Fruit fly (Drosophila melanogaster): ENCODE results near the gene Sfp93F.
"Not testable (repeated sequence)": the region's sequence is repeated elsewhere in the genome, so short reads cannot be mapped to it uniquely, and the experiment has no call there.

The Sfp93F gene

DNA sequence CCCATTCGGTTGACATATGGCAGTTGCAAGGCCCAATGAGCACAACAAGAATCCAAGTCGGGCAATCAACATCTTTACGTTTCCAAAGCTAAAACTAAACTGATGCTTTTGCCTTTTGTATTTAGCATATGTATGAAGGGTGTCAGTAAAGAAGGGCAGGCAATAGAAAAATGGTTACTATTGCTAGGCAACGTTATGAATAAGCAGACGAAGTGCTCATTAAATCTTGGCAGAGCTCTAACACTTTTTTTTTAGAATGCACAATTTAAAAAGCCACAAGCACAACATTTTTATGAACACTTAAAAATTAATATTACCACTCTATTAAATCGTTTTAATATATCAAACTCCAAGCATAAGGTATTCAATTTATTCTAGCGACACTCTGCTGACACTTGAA lies at the start of gene Sfp93F:
Gene Sfp93F, minus strand, starts transcription at position 101 of the 400 bp plus-strand sequence.
- not testable (repeated sequence) for TF ChIP-seq noc (tag; optimal IDR thresholded peaks at IDR 0.05)

DNA sequence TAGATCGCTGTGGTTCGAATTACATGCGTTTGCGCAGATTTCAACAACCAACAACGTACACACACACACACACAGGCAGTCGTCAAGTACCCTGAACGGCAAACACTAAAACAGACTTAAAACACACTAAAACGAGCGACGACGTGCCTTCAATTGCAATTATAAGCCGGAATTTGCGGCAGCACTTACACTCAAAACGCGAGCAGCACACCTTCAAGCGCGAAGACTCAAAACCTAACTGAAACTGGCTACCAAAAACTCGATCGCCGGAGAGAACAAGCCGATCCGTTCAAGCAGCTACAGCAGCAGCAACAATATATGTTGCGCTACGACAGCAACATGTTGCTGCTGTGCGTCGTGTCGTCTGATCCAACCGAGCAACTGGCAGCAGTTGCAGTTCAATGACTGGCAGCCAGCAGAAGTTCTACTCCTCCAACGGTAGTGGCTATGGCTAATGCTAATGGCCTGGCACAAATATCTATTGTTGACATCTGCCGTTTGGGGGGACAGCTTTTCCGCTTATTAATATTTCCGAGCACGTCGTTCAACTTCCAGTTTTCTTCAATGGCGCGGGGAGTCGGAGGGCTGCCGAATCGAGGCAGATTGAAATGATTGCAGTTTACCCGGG lies 46.3 kb upstream of the Sfp93F start, which contains the start of gene tsl:
Gene tsl, minus strand, starts transcription at position 242 of the 628 bp plus-strand sequence.
- TF ChIP-seq noc (tag; optimal IDR thresholded peaks at IDR 0.05), result no peak

DNA sequence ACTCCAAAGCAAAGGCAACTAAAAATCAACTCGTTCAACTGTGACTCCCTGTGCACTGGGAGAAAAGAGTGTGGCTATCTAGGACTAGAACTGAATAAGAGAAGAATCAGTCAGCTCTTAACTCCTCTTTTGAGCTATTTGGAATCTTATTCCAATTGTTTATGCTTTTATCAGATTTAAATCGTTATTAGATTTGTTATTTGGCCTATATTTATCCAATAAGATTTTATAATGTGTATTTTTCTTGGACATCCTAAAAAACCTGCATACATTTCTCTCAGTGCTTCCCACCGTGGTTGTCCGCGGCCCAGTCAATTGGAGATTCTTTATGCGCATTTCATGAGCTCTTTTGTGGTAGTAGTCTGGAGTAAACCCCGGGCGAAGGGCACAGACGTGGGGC lies 45.4 kb upstream of the Sfp93F start:
- TF ChIP-seq noc (tag; optimal IDR thresholded peaks at IDR 0.05), result peak; percentile 68

DNA sequence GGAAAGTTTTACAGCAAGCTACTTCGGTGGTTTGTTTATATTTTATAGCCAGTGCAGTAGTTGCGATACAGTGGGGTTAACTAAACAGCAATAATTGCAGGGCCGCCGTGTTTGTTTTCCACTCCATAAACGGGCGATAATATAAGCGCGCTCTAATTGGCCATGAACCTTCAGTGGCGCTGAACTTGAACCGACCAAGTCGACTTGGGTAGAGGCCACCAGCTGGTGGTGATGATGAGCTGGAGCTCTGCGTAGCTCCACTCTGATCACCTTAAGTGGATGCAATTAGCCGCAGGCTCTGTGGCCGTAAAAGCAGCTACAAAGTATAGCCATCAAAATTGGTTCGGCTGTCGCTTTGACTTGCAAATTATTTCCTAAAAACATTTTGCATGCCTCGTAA lies 44.0 kb upstream of the Sfp93F start:
- no peak for TF ChIP-seq noc (tag; optimal IDR thresholded peaks at IDR 0.05)

DNA sequence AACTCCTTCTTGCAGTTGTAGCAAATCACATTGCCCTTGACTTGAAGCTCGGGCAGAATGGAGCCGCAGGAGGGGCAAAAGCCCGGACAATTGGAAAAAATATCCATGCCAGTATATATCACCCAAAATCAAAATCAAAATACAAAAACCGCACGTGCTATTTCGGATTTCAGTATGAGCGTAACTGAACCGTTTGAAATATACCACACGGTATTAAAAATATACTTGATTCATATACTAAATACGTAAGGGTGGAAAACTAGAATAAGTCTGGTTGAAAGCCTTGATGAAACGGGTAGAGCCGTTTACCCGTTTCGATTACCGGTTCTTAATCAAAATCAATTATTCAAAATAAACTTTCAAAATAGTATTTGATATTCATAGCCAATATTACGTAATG lies 41.6 kb upstream of the Sfp93F start, which contains the start of gene Polr1H:
Gene Polr1H, minus strand, starts transcription at position 188 of the 400 bp plus-strand sequence.
- TF ChIP-seq noc (tag; optimal IDR thresholded peaks at IDR 0.05), result no peak

DNA sequence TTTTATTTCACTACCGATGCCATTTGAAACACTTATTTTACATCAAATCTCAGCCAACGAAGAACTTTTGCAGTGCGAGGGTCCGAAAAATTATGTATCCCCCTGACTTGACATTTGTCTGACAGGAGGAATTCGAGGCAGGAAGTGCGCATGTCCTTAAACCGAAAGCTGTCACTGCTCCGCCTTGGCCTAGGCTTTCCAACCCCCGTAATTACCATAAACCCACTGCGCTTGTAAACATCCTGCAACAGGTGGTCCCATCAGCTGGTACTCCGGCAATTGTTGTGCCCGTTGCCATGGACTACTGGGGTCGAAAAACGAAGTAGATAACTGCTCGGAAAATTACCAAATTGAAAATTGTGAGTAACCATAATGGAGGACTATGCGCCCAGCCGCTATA lies 39.7 kb upstream of the Sfp93F start, which contains the start of the genes GABA-B-R2 and CG6800:
Gene GABA-B-R2, minus strand, starts transcription at position 75 of the 400 bp plus-strand sequence.
Gene CG6800, plus strand, starts transcription at position 373 of the 400 bp plus-strand sequence.
- no peak for TF ChIP-seq noc (tag; optimal IDR thresholded peaks at IDR 0.05)

DNA sequence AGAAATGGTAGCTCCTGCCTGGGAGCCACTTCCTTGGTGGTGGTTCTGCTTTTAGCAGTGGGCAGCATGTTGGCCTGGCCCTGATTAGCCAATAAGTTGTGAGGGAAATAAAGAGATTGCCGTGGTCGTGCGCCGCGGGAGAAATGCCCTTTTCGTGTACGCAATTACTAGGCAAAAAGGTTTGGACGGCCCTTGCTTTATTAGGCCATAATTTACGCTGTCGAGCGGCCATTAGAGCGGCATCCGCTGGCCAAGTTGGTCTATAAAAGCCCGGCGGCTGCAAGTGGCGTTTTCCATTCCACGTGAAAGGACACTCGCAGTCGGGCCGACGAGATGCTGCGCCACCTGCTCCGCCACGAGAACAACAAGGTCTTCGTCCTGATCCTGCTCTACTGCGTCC lies 33.1 kb upstream of the Sfp93F start, which contains the start of gene Burs:
Gene Burs, plus strand, starts transcription at position 301 of the 400 bp plus-strand sequence.
- no peak for TF ChIP-seq noc (tag; optimal IDR thresholded peaks at IDR 0.05)

DNA sequence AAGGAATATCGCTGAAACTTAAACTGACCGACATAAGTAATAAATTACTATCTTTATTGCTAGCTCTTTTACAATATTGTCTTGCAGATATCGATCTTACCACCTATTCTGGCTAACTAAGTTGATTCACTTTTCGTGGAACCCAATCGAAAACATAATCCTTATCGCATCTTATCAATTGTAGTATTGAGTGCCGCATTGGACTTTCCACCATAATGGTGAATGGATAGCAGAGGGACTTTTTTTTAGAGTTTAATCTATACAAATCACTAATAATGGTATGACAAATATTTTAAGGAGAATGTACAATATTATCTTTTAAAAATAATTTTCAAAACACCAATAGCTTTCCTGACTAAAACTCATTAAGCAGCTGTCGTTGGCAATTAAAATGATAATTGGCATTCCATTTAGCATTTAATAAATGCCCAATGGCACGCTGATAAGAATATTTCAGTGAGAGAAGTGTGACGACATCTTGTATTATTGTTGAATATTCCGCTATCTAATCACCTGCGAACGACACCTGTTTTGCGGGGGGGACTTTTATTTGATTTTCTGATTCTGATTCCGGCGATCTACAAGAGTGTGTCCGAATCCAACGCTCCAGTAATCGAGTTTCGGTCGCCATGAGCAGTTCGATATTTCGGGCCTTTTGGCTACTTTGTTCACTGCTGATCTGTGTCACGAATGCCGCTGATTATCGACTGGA lies 22.2 kb upstream of the Sfp93F start, which contains the start of gene CG42335:
Gene CG42335, plus strand, starts transcription at position 620 of the 712 bp plus-strand sequence.
- peak; percentile 45 for TF ChIP-seq noc (tag; optimal IDR thresholded peaks at IDR 0.05)

DNA sequence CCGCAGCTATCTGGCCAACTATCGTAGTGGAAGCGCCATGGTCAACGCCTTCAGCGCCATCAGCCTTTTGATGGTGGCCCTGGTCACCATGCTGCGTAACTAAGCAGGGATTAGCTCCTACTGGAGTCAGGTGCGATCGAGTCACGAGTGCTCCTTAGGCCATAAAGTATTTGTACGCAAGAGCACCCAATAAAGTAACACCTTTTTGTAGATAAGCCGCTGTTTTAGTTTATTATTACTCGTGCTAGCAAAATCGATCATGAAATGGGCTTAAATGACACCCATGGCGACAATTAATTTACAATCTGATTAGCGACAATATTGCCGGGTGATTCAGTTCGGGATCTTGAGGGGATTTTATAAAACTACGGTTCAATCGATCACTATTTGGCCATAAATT lies 21.5 kb upstream of the Sfp93F start:
- TF ChIP-seq noc (tag; optimal IDR thresholded peaks at IDR 0.05), result peak; percentile 20

DNA sequence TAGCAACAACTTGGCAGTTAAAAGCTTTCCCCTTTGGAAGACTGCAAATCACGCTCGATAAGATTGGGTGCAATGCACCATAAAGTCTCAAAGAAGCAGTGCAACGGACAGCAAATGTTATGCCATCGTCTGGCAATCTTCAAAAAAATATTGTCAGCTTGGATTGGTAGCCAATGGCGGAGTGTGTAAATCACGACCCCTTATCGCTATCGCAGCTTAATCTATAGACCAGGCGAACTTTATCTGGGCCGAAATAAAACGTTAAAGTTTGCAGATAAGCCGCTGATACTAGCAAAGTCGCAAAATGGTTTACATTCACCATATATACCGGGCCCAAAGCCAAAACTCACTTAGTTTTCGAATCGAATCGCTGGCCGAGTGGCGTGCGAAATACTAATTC lies 17.9 kb upstream of the Sfp93F start, which contains the start of gene CG31198:
Gene CG31198, plus strand, starts transcription at position 351 of the 400 bp plus-strand sequence.
- TF ChIP-seq noc (tag; optimal IDR thresholded peaks at IDR 0.05), result peak; percentile 37

DNA sequence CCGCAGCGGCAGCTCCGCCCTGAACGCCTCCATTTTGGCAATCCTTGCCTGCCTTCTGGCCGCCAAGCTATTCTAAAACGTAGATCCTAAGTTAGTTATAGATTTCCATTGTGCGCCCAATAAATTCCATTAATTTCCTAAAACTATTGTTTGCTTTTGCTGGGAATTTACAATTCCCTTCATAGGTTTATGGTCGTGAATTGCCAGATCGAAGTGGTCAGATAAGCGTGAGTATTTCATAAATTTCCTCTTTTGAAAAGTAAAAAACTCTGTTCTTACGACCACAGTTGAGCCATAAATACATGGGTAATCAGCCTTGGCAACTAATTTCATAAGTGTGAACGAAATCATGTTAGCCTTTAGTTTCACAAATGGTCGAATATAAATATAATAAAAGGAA lies 17.0 kb upstream of the Sfp93F start:
- peak; percentile 86 for TF ChIP-seq noc (tag; optimal IDR thresholded peaks at IDR 0.05)

DNA sequence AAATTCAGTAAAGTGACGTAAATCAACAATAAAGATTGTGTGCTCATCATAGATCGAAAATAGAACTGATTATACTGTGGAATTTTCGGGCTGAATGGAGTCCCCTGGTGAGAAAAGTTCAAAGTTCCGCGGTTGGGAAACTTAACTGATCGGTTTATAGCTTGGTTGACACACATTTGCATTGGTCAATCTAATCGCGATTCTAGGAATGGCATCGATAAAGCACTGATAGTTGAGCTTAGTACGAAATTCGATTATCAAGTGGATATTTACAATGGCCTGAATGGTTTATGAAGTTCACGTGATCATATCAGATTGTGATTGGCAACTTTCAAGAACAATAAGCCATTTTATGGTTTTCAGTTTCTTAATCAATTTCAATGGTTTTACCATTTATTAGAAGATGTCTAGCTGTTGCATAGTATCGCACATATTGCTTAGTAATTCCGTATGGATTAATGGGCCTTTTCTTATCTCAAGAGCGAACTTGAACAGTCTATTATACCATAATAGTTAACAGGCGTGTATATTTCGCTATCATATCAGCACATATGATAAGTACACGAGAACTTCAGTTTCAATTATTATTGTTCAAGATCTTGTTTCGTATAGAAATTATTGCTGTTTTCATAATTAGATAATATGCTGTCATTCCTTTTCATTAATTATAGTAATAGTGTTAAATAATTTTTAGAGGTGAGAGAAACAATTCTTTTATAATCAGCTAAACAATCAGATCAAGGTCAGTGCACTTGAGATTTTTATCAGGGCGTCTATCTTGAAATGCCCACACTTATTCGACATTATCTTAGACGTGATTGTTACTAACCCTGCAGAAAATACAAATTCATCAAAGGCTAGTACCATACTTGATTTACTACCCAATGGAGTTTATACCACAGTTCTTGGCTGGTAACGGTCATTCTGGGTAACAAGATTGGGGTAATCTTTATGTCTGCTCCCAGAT lies 13.1 kb upstream of the Sfp93F start, which contains the start of gene CG31233:
Gene CG31233, plus strand, starts transcription at position 900 of the 967 bp plus-strand sequence.
- peak; percentile 54 for TF ChIP-seq noc (tag; optimal IDR thresholded peaks at IDR 0.05)

DNA sequence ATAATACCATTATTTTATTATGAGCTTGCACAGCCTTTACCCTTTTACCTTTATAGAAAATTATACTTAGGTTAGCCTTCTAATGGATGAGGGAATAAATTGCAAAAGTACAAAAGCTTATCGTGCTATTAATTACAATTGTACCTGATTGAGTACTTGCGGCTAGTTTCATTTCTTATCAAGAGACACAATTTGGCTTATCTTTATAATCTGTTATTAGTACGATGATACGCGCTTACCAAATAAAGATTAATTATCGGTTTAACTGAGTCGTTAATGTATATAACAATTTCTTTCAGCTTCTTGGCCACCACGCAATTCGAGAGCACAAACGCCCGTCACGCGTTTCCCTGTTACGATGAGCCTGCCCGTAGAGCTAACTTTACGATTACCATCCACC lies 9.8 kb upstream of the Sfp93F start:
- TF ChIP-seq noc (tag; optimal IDR thresholded peaks at IDR 0.05), result no peak

DNA sequence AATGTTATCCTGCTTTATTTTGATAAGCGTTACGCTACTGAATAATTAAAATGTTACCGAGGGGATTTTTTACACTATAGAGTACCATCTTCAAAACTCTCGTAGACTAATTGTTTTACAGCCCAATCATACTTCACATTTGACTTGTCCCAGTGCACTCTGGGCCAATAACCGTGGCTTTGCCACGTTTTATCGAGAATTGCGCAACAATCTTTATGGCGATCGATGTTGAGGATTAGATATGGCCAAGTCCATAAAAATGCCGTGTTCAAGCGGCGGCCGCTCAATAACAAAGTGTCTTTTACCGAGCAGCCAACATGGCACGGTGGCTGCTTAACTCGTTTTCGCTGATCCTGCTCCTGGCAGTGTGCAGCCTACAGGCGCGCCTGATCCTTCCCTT lies 8.9 kb upstream of the Sfp93F start, which contains the start of gene CG31343:
Gene CG31343, plus strand, starts transcription at position 279 of the 400 bp plus-strand sequence.
- TF ChIP-seq noc (tag; optimal IDR thresholded peaks at IDR 0.05), result no peak

DNA sequence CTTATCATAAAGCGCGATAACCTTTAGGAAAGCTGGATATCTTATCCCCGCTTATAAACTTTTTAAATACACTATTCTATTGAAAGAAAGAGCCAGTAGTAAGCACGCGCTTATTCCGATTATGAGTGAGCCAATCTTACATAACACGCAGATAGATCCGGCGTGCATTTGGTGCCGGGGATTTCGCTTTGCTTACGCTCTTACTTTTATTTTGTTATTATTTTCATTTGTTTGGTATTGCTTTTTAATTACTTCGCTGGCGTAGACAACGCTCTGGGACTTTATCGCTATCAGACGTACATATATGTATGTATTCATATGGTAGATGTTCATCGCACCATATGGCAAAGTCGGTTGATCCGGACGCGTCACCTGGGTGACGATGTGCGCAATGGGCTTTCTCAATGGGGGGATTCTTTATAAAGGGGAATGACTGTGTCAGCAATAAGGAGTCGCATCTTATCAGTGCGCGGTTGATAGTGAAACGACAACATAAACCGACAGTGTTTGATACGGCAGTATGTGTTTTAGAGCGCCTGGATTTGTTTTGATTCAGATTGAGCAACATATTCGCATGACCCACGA lies 4.8 kb upstream of the Sfp93F start:
- peak; percentile 37 for TF ChIP-seq noc (tag; optimal IDR thresholded peaks at IDR 0.05)
